Worm (Caenorhabditis elegans): ENCODE data around the gene C06G3.3.

C06G3.3 gene

DNA sequence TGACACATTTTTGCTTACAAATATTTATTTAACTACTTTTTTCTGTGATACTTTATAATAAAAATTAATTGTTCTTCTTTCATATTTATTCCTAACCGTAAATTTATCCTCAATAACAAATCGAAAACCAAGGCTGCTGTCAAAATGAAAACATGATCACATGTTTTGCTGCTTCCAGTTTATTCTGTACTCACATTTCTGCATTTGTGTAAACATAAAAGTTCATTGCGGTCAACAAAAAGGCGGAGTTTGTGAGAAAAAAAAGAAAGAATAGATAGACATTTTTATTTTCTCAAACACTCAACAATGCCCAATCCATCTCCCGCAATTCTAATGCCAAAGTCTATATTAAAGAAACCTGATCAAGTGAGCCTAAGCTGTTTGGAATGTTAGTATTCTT, at the start of gene C06G3.3:
Gene C06G3.3, plus strand, starts transcription at position 301 of the 400 bp plus-strand sequence.
- TF ChIP-seq blmp-1 (tag; optimal IDR thresholded peaks at IDR 0.05) (peak; percentile 6), sptf-1 (tag; optimal IDR thresholded peaks at IDR 0.05) (no peak)

DNA sequence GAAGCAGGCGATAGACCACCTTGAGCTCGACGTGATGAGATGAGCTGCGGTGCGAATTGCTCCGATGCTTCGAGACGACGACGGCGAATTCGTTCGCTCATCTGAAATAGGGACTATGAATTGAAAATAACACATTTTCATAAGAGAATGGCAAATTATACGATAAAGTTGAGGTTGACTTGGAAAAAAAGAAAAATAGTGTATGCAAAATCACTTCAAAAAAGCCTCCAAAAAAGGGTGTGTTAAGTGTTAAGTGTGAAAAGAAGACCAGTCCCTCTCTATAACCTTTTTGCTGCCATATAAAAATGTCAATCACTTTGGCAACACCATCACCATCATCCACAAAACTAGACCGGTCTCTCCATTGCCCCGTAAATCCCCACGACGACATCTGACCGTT, 49.1 kb upstream of the C06G3.3 start, which contains the start of gene prkl-1:
Gene prkl-1, minus strand, starts transcription at position 101 of the 400 bp plus-strand sequence.
- TF ChIP-seq lin-35 (GFP tag; optimal IDR thresholded peaks at IDR 0.05) (no peak), fkh-4 (tag; optimal IDR thresholded peaks at IDR 0.05; ENCODE audit: borderline replicate concordance) (no peak), ceh-63 (GFP tag; optimal IDR thresholded peaks at IDR 0.05) (no peak), dsc-1 (tag; optimal IDR thresholded peaks at IDR 0.05) (no peak), ama-1 (optimal IDR thresholded peaks at IDR 0.05) (no peak), unc-62 (GFP tag; optimal IDR thresholded peaks at IDR 0.05) (no peak), ztf-11 (tag; optimal IDR thresholded peaks at IDR 0.05) (no peak), mef-2 (tag; optimal IDR thresholded peaks at IDR 0.05) (no peak), vab-15 (tag; optimal IDR thresholded peaks at IDR 0.05) (no peak), grh-1 (GFP tag; IDR thresholded peaks at IDR 0.05) (no peak), elt-2 (tag; optimal IDR thresholded peaks at IDR 0.05) (no peak), lir-3 (tag; optimal IDR thresholded peaks at IDR 0.05; ENCODE audit: poor library complexity) (no peak), dpl-1 (GFP tag; optimal IDR thresholded peaks at IDR 0.05) (no peak)

DNA sequence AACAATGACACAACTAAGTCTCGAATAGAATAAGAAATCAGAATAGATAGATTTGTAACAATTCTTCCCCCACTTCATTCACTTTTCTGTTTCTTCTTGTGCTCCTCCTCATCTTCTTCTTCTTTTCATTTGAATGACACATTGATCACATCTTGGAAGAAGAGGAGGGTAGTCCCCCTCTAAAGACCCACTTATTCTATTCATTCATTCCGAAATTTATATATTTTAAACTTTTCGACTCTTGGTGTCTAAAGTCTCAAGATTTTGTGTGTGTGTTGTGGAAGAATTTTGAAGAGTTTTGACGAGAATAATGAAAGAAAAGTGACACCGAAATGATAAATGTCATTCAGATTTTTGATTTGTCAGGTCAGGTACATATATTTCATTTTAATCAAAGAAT, 44.9 kb upstream of the C06G3.3 start:
- TF ChIP-seq nhr-71 (tag; optimal IDR thresholded peaks at IDR 0.05) (no peak), lir-3 (tag; optimal IDR thresholded peaks at IDR 0.05; ENCODE audit: poor library complexity) (no peak), ama-1 (optimal IDR thresholded peaks at IDR 0.05) (no peak), dpl-1 (GFP tag; optimal IDR thresholded peaks at IDR 0.05) (no peak), unc-30 (tag; optimal IDR thresholded peaks at IDR 0.05) (no peak), aly-2 (tag; optimal IDR thresholded peaks at IDR 0.05) (no peak), lin-35 (GFP tag; optimal IDR thresholded peaks at IDR 0.05) (no peak), sox-4 (tag; optimal IDR thresholded peaks at IDR 0.05) (no peak), sptf-1 (tag; optimal IDR thresholded peaks at IDR 0.05) (no peak), rnt-1 (tag; optimal IDR thresholded peaks at IDR 0.05) (no peak), nhr-76 (tag; optimal IDR thresholded peaks at IDR 0.05) (no peak), blmp-1 (tag; optimal IDR thresholded peaks at IDR 0.05) (no peak), hlh-4 (tag; optimal IDR thresholded peaks at IDR 0.05) (no peak), nhr-85 (tag) (no peak)

- TF ChIP-seq ceh-82 (tag; optimal IDR thresholded peaks at IDR 0.05), result no peak
- TF ChIP-seq lsy-2 (tag; optimal IDR thresholded peaks at IDR 0.05), result no peak
- TF ChIP-seq unc-62 (GFP tag; optimal IDR thresholded peaks at IDR 0.05), result no peak
- no peak for TF ChIP-seq ets-5 (GFP tag; IDR thresholded peaks at IDR 0.05)
- no peak for TF ChIP-seq mef-2 (tag; optimal IDR thresholded peaks at IDR 0.05)
Observed at ce11 chrIV:6997918-6998317, 38.0 kb upstream of the C06G3.3 start.

DNA sequence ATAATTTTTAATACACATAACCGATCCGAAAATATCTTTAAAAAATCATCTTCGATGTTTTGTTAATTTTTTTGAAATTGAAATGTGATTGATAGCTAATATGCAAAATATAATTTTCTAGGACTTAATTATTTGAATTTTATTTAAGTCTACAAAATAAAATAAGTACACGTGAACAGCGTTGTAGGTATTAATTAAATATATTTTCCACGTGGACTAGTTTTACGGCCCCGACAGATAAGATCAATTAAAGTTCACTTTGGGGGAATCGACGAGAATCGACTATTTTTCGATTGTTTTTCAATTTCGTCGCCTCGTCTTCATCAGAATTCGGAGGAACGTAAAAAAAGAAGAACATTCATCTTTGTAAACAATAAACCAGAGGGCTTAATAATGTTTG, 36.7 kb upstream of the C06G3.3 start, which contains the start of gene C25A8.5:
Gene C25A8.5, plus strand, starts transcription at position 301 of the 400 bp plus-strand sequence.
- TF ChIP-seq nhr-28 (tag; optimal IDR thresholded peaks at IDR 0.05) (no peak), ces-1 (GFP tag; optimal IDR thresholded peaks at IDR 0.05) (no peak), ama-1 (optimal IDR thresholded peaks at IDR 0.05) (no peak), mab-9 (GFP tag; IDR thresholded peaks at IDR 0.05) (no peak), mdl-1 (tag; optimal IDR thresholded peaks at IDR 0.05) (no peak), ets-5 (GFP tag; IDR thresholded peaks at IDR 0.05) (no peak)

ce11 chrIV:7003323-7003722, 32.6 kb upstream of the C06G3.3 start, which contains the start of gene cht-3:
cht-3 (plus strand) TSS chrIV:7003623.
- no peak for TF ChIP-seq blmp-1 (tag; optimal IDR thresholded peaks at IDR 0.05)
- TF ChIP-seq egl-27 (tag; optimal IDR thresholded peaks at IDR 0.05), result no peak
- no peak for TF ChIP-seq C34B4.2 (tag; optimal IDR thresholded peaks at IDR 0.05)
- TF ChIP-seq snpc-4 (tag; optimal IDR thresholded peaks at IDR 0.05), result no peak
- TF ChIP-seq snu-23 (GFP tag; optimal IDR thresholded peaks at IDR 0.05), result no peak
- TF ChIP-seq zip-4 (GFP tag; optimal IDR thresholded peaks at IDR 0.05), result no peak
- TF ChIP-seq lin-35 (GFP tag; optimal IDR thresholded peaks at IDR 0.05), result no peak
- TF ChIP-seq pag-3 (tag; optimal IDR thresholded peaks at IDR 0.05; ENCODE audit: borderline replicate concordance, insufficient read depth), result no peak
- TF ChIP-seq hlh-17 (GFP tag; optimal IDR thresholded peaks at IDR 0.05; ENCODE audit: borderline replicate concordance), result no peak
- no peak for TF ChIP-seq jun-1 (tag; optimal IDR thresholded peaks at IDR 0.05)
- TF ChIP-seq nhr-90 (tag; optimal IDR thresholded peaks at IDR 0.05; ENCODE audit: poor library complexity), result no peak
- TF ChIP-seq lin-15B (tag; optimal IDR thresholded peaks at IDR 0.05), result no peak
- TF ChIP-seq lin-14 (GFP tag; optimal IDR thresholded peaks at IDR 0.05), result no peak

Measured in whole organism, L1 larva.